Worm (Caenorhabditis elegans): ENCODE measurements around the gene swt-3.

ce11 chrIV:10761344-10761743 lies 19.1 kb downstream of the swt-3 start, which contains the start of gene ugt-54:
- TF ChIP-seq tbp1 (GFP tag; optimal IDR thresholded peaks at IDR 0.05) (peak; percentile 10), madf-6 (GFP tag; IDR thresholded peaks at IDR 0.05) (no peak), mes-4 (tag; optimal IDR thresholded peaks at IDR 0.05) (no peak), madf-8 (GFP tag; conservative IDR thresholded peaks at IDR 0.05) (no peak), unc-130 (GFP tag; optimal IDR thresholded peaks at IDR 0.05) (no peak), zim-3 (tag; optimal IDR thresholded peaks at IDR 0.05) (no peak), pha-4 (tag; optimal IDR thresholded peaks at IDR 0.05) (no peak), Y95B8A.8 (GFP tag; IDR thresholded peaks at IDR 0.05) (no peak), akir-1 (GFP tag; optimal IDR thresholded peaks at IDR 0.05) (no peak)
